Fruit fly (Drosophila melanogaster): ENCODE measurements around the gene CG5326.

DNA sequence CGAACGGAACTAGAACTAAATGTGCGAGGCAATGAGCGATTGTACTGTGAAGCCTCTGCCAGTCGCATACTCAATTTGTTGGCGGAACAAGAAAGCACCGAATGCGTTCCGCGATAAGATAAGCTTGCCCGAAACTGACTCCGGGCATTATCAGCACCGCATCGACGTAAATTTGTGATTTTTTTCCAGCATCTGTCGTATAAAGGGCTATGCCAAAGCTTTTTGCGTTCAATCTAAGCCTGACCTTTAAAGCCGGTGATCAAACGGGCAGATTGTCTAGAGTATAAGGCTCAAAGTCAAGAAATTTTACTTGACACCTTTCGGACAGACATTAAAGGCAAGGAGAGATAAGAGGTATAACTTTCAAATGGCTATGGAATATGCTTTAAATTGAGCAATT lies 6.3 kb upstream of the CG5326 start:
- TF ChIP-seq bab1 (GFP tag; optimal IDR thresholded peaks at IDR 0.05) (no peak), CG7101 (tag; optimal IDR thresholded peaks at IDR 0.05) (no peak), ovo (GFP tag; optimal IDR thresholded peaks at IDR 0.05) (no peak), kay (GFP tag; ENCODE audit: borderline replicate concordance) (no peak), Mnt (GFP tag; optimal IDR thresholded peaks at IDR 0.05) (no peak), tj (GFP tag; optimal IDR thresholded peaks at IDR 0.05) (no peak), cic (GFP tag; optimal IDR thresholded peaks at IDR 0.05) (peak; percentile 28), CG33017 (tag; optimal IDR thresholded peaks at IDR 0.05) (no peak), CG11617 (GFP tag; optimal IDR thresholded peaks at IDR 0.05) (no peak)
